Fruit fly (Drosophila melanogaster) whole organism, embryonic: ENCODE data around the gene Dus1.

ENCODE experiments used
- Aef1 ChIP-seq: fragments of 200-800 bp; sonication (Bioruptor generic); IDR thresholded peaks from 3 replicates; pipeline ENCODE4 v1.3.6; 2022; ENCODE audit warnings: missing biosample characterization, missing genetic modification characterization
- Bdp1 ChIP-seq: fragments of 200-800 bp; sonication (Bioruptor generic); optimal IDR thresholded peaks from 3 replicates; lab custom pipeline; 2016; ENCODE audit warnings: missing biosample characterization, missing genetic modification characterization
- BtbVII ChIP-seq: fragments of 200-800 bp; sonication (Bioruptor generic); optimal IDR thresholded peaks from 3 replicates; lab custom pipeline; 2017; ENCODE audit warnings: missing biosample characterization, mild to moderate bottlenecking, missing genetic modification characterization
- CG10959 ChIP-seq: fragments of 200-800 bp; sonication (Bioruptor generic); IDR thresholded peaks from 2 replicates; pipeline ENCODE4 v1.3.6; 2022; ENCODE audit warnings: missing biosample characterization, missing genetic modification characterization
- CG12299 ChIP-seq: fragments of 200-800 bp; sonication (Bioruptor generic); optimal IDR thresholded peaks from 2 replicates; lab custom pipeline; 2018; ENCODE audit warnings: missing biosample characterization, mild to moderate bottlenecking, missing genetic modification characterization
- CG16815 ChIP-seq: fragments of 200-800 bp; sonication (Bioruptor generic); optimal IDR thresholded peaks from 3 replicates; lab custom pipeline; 2017; ENCODE audit warnings: missing biosample characterization, mild to moderate bottlenecking, missing genetic modification characterization
- CG17186 ChIP-seq: fragments of 200-800 bp; sonication (Bioruptor generic); optimal IDR thresholded peaks from 3 replicates; lab custom pipeline; 2017; ENCODE audit warnings: missing biosample characterization, missing genetic modification reagents, missing genetic modification characterization
- CG3281 ChIP-seq: fragments of 200-800 bp; sonication (Bioruptor generic); optimal IDR thresholded peaks from 3 replicates; lab custom pipeline; 2017; ENCODE audit warnings: missing biosample characterization, mild to moderate bottlenecking, missing genetic modification characterization
- CG3847 ChIP-seq: fragments of 200-800 bp; sonication (Bioruptor generic); IDR thresholded peaks from 2 replicates; pipeline ENCODE4 v1.3.6; 2022; ENCODE audit warnings: missing biosample characterization, missing genetic modification characterization
- CG43689 ChIP-seq: fragments of 200-800 bp; sonication (Bioruptor generic); IDR thresholded peaks from 2 replicates; pipeline ENCODE4 v1.3.6; 2022; ENCODE audit warnings: missing biosample characterization, missing genetic modification characterization
- CG4820 ChIP-seq: fragments of 200-800 bp; sonication (Bioruptor generic); optimal IDR thresholded peaks from 3 replicates; lab custom pipeline; 2016; ENCODE audit warnings: missing biosample characterization, missing genetic modification characterization
- CG6689 ChIP-seq: fragments of 200-800 bp; sonication (Bioruptor generic); IDR thresholded peaks from 2 replicates; pipeline ENCODE4 v1.3.6; 2022; ENCODE audit warnings: missing biosample characterization, missing genetic modification characterization
- CG7357 ChIP-seq: fragments of 200-800 bp; sonication (Bioruptor generic); IDR thresholded peaks from 3 replicates; pipeline ENCODE4 v1.3.6; 2022; ENCODE audit warnings: missing biosample characterization, missing genetic modification characterization
- CG7987 ChIP-seq: fragments of 200-800 bp; sonication (Bioruptor generic); optimal IDR thresholded peaks from 2 replicates; lab custom pipeline; 2018; ENCODE audit warnings: missing biosample characterization, mild to moderate bottlenecking, missing genetic modification characterization, moderate library complexity
- CG8478 ChIP-seq: fragments of >200 bp; optimal IDR thresholded peaks from 2 replicates; lab custom pipeline; 2018
- CG9437 ChIP-seq: fragments of 200-800 bp; sonication (Bioruptor generic); optimal IDR thresholded peaks from 2 replicates; lab custom pipeline; 2018; ENCODE audit warnings: missing biosample characterization, mild to moderate bottlenecking, missing genetic modification characterization
- CG9797 ChIP-seq: fragments of 200-800 bp; sonication (Bioruptor generic); optimal IDR thresholded peaks from 3 replicates; lab custom pipeline; 2018; ENCODE audit warnings: missing biosample characterization, mild to moderate bottlenecking, missing genetic modification characterization
- CHES-1-like ChIP-seq: fragments of 200-800 bp; sonication (Bioruptor generic); optimal IDR thresholded peaks from 2 replicates; lab custom pipeline; 2016; ENCODE audit warnings: missing biosample characterization, missing genetic modification characterization
- Camta ChIP-seq: fragments of 200-800 bp; sonication (Bioruptor generic); optimal IDR thresholded peaks from 2 replicates; lab custom pipeline; 2016; ENCODE audit warnings: missing biosample characterization, missing genetic modification characterization
- Chrac-16 ChIP-seq: fragments of 200-800 bp; sonication (Bioruptor generic); optimal IDR thresholded peaks from 3 replicates; lab custom pipeline; 2016; ENCODE audit warnings: missing biosample characterization, missing genetic modification characterization
- Ets97D ChIP-seq: fragments of 200-800 bp; sonication (Bioruptor generic); optimal IDR thresholded peaks from 3 replicates; lab custom pipeline; 2016; ENCODE audit warnings: missing biosample characterization, missing genetic modification characterization
- HHEX ChIP-seq: fragments of 200-800 bp; sonication (Bioruptor generic); optimal IDR thresholded peaks from 3 replicates; lab custom pipeline; 2017; ENCODE audit warnings: missing biosample characterization, mild to moderate bottlenecking, missing genetic modification characterization, missing genetic modification reagents
- Kr ChIP-seq: fragments of 200-800 bp; sonication (Bioruptor generic); optimal IDR thresholded peaks from 2 replicates; lab custom pipeline; 2017; ENCODE audit warnings: missing biosample characterization, mild to moderate bottlenecking, missing genetic modification characterization
- Lpt ChIP-seq: fragments of >200 bp; optimal IDR thresholded peaks from 2 replicates; lab custom pipeline; 2018; ENCODE audit warnings: missing biosample characterization, missing genetic modification characterization
- PHDP ChIP-seq: fragments of 200-800 bp; sonication (Bioruptor generic); optimal IDR thresholded peaks from 3 replicates; lab custom pipeline; 2018; ENCODE audit warnings: missing biosample characterization, mild to moderate bottlenecking, missing genetic modification characterization, moderate library complexity
- Rfx ChIP-seq: fragments of 200-800 bp; sonication (Bioruptor generic); IDR thresholded peaks from 2 replicates; pipeline ENCODE4 v1.3.6; 2022; ENCODE audit warnings: missing biosample characterization, missing genetic modification characterization
- Sry-β ChIP-seq: fragments of 200-800 bp; sonication (Bioruptor generic); optimal IDR thresholded peaks from 2 replicates; lab custom pipeline; 2018; ENCODE audit warnings: missing biosample characterization, mild to moderate bottlenecking, missing genetic modification characterization, moderate library complexity
- Trl ChIP-seq, 3 experiments: fragments of >200 bp in 2 of 3; fragments of 200-800 bp in 1 of 3; sonication (Bioruptor generic) in 1 of 3; optimal IDR thresholded peaks; 2 replicates in 1 of 3; 3 replicates in 2 of 3; lab custom pipeline; 2016 to 2017; ENCODE audit warnings: missing biosample characterization in 1 of 3, missing genetic modification characterization in 1 of 3
- al ChIP-seq: fragments of 200-800 bp; sonication (Bioruptor generic); IDR thresholded peaks from 2 replicates; pipeline ENCODE4 v1.3.6; 2022; ENCODE audit warnings: missing biosample characterization, missing genetic modification characterization
- ash1 ChIP-seq: fragments of 200-800 bp; sonication (Bioruptor generic); optimal IDR thresholded peaks from 2 replicates; lab custom pipeline; 2018; ENCODE audit warnings: missing biosample characterization, mild to moderate bottlenecking, missing genetic modification characterization
- bigmax ChIP-seq: fragments of 200-800 bp; sonication (Bioruptor generic); optimal IDR thresholded peaks from 2 replicates; lab custom pipeline; 2018; ENCODE audit warnings: missing biosample characterization, mild to moderate bottlenecking, missing genetic modification characterization
- caup ChIP-seq: fragments of 200-800 bp; sonication (Bioruptor generic); optimal IDR thresholded peaks from 3 replicates; lab custom pipeline; 2017; ENCODE audit warnings: missing biosample characterization, mild to moderate bottlenecking, missing genetic modification characterization, moderate library complexity; ENCODE audit not compliant: severe bottlenecking
- dan ChIP-seq: fragments of 200-800 bp; sonication (Bioruptor generic); IDR thresholded peaks from 2 replicates; pipeline ENCODE4 v1.3.6; 2022; ENCODE audit warnings: missing biosample characterization, missing genetic modification characterization
- dimm ChIP-seq: fragments of 200-800 bp; sonication (Bioruptor generic); IDR thresholded peaks from 2 replicates; pipeline ENCODE4 v1.3.6; 2022; ENCODE audit warnings: missing biosample characterization, missing genetic modification characterization
- dmrt11E ChIP-seq: fragments of 200-800 bp; sonication (Bioruptor generic); optimal IDR thresholded peaks from 3 replicates; lab custom pipeline; 2018; ENCODE audit warnings: missing biosample characterization, mild to moderate bottlenecking, missing genetic modification characterization, moderate library complexity
- gfzf ChIP-seq: fragments of 200-800 bp; sonication (Bioruptor generic); optimal IDR thresholded peaks from 2 replicates; lab custom pipeline; 2016; ENCODE audit warnings: missing biosample characterization, mild to moderate bottlenecking, missing genetic modification characterization, moderate library complexity
- inv ChIP-seq: fragments of 200-800 bp; sonication (Bioruptor generic); IDR thresholded peaks from 2 replicates; pipeline ENCODE4 v1.3.6; 2022; ENCODE audit warnings: missing biosample characterization, missing genetic modification characterization; ENCODE audit not compliant: partially characterized antibody
- jigr1 ChIP-seq: fragments of 200-800 bp; sonication (Bioruptor generic); IDR thresholded peaks from 3 replicates; pipeline ENCODE4 v1.3.6; 2022; ENCODE audit warnings: missing biosample characterization, missing genetic modification characterization
- lab ChIP-seq: fragments of 200-800 bp; sonication (Bioruptor generic); optimal IDR thresholded peaks from 3 replicates; lab custom pipeline; 2017; ENCODE audit warnings: missing biosample characterization, missing genetic modification characterization, mild to moderate bottlenecking, moderate library complexity, missing genetic modification reagents
- lmd ChIP-seq: fragments of 200-800 bp; sonication (Bioruptor generic); IDR thresholded peaks from 2 replicates; pipeline ENCODE4 v1.3.6; 2022; ENCODE audit warnings: missing biosample characterization, missing genetic modification characterization
- lov ChIP-seq, 2 experiments: fragments of 200-800 bp in 1 of 2; fragments of >200 bp in 1 of 2; sonication (Bioruptor generic) in 1 of 2; IDR thresholded peaks in 1 of 2; optimal IDR thresholded peaks in 1 of 2; 2 replicates in 1 of 2; 3 replicates in 1 of 2; pipeline versions ENCODE4 v1.3.6 to Lab custom; 2017 to 2022; ENCODE audit warnings: missing biosample characterization in 1 of 2, missing genetic modification characterization in 1 of 2
- mirr ChIP-seq: fragments of 200-800 bp; sonication (Bioruptor generic); optimal IDR thresholded peaks from 3 replicates; lab custom pipeline; 2018; ENCODE audit warnings: missing biosample characterization, mild to moderate bottlenecking, missing genetic modification characterization
- org-1 ChIP-seq: fragments of 200-800 bp; sonication (Bioruptor generic); optimal IDR thresholded peaks from 2 replicates; lab custom pipeline; 2017; ENCODE audit warnings: missing biosample characterization, missing genetic modification characterization
- phol ChIP-seq: fragments of 200-800 bp; sonication (Bioruptor generic); optimal IDR thresholded peaks from 3 replicates; lab custom pipeline; 2018; ENCODE audit warnings: missing biosample characterization, mild to moderate bottlenecking, missing genetic modification characterization, moderate library complexity
- pros ChIP-seq: fragments of 200-800 bp; sonication (Bioruptor generic); optimal IDR thresholded peaks from 3 replicates; lab custom pipeline; 2019; ENCODE audit warnings: missing biosample characterization, mild to moderate bottlenecking, missing genetic modification characterization, moderate library complexity
- sob ChIP-seq: fragments of 200-800 bp; sonication (Bioruptor generic); IDR thresholded peaks from 2 replicates; pipeline ENCODE4 v1.3.6; 2022; ENCODE audit warnings: missing biosample characterization, missing genetic modification characterization
- tio ChIP-seq: fragments of 200-800 bp; sonication (Bioruptor generic); optimal IDR thresholded peaks from 2 replicates; lab custom pipeline; 2017; ENCODE audit warnings: missing biosample characterization, missing genetic modification characterization, inconsistent platforms
- trh ChIP-seq: fragments of 200-800 bp; sonication (Bioruptor generic); optimal IDR thresholded peaks from 2 replicates; lab custom pipeline; 2016; ENCODE audit warnings: missing biosample characterization, missing genetic modification characterization
- wek ChIP-seq: fragments of 200-800 bp; sonication (Bioruptor generic); optimal IDR thresholded peaks from 3 replicates; lab custom pipeline; 2018; ENCODE audit warnings: missing biosample characterization, mild to moderate bottlenecking, missing genetic modification characterization, moderate library complexity

Dus1 gene

dm6 chr2L:223867-224598, 47.5 kb downstream of the Dus1 start (continued):
- TF ChIP-seq lmd (GFP tag; lab: Robert Waterston, UW) (no peak), BtbVII (GFP tag; lab: Kevin White, UChicago) (no peak), Camta (no peak), Trl (optimal IDR thresholded peaks at IDR 0.05; lab: Kevin White, UChicago) (peak; percentile 17 to 57), Trl (GFP tag; optimal IDR thresholded peaks at IDR 0.05; lab: Kevin White, UChicago) (no peak), CG9797 (no peak), Kr (peak; percentile 6), dan (GFP tag; lab: Robert Waterston, UW) (no peak), wek (no peak), Aef1 (GFP tag; lab: Robert Waterston, UW) (0 out of 3 replicates have a peak, but pooled peaks have one; percentile 9), pros (GFP tag; lab: Kevin White, UChicago) (peak; percentile 99), bigmax (no peak), CG3847 (GFP tag; lab: Robert Waterston, UW) (no peak), CG12299 (no peak), jigr1 (GFP tag; lab: Robert Waterston, UW) (no peak), phol (tag; lab: Kevin White, UChicago) (no peak), Lpt (GFP tag; lab: Kevin White, UChicago) (no peak), CG6689 (GFP tag; lab: Robert Waterston, UW) (no peak), lov (optimal IDR thresholded peaks at IDR 0.05; lab: Kevin White, UChicago) (no peak), lov (GFP tag; IDR thresholded peaks at IDR 0.05; lab: Robert Waterston, UW) (0 out of 3 replicates have a peak, but pooled peaks have one; percentile 22), CG7987 (no peak), CG17186 (no peak), caup (GFP tag; lab: Kevin White, UChicago) (no peak), tio (GFP tag; lab: Kevin White, UChicago) (no peak), CG43689 (GFP tag; lab: Robert Waterston, UW) (no peak), inv (no peak), Chrac-16 (GFP tag; lab: Kevin White, UChicago) (no peak), Sry-β (GFP tag; lab: Kevin White, UChicago) (no peak), Ets97D (GFP tag; lab: Kevin White, UChicago) (no peak)

dm6 chr2L:223351-223750, 48.2 kb downstream of the Dus1 start:
- TF ChIP-seq CG7357 (GFP tag; lab: Robert Waterston, UW) = peak; percentile 74
- peak; percentile 89 for TF ChIP-seq dimm
- no peak for TF ChIP-seq ash1
- peak; percentile 79 for TF ChIP-seq Rfx
- TF ChIP-seq Ets97D (GFP tag; lab: Kevin White, UChicago) = peak; percentile 59
- TF ChIP-seq Bdp1 = peak; percentile 73
- peak; percentile 74 for TF ChIP-seq CG9437 (GFP tag; lab: Kevin White, UChicago)
- TF ChIP-seq dmrt11E (tag; lab: Kevin White, UChicago) = peak; percentile 91
- no peak for TF ChIP-seq gfzf
- peak; percentile 87 for TF ChIP-seq lab
- TF ChIP-seq al = peak; percentile 53
- TF ChIP-seq CG16815 (GFP tag; lab: Kevin White, UChicago) = peak; percentile 80
- peak; percentile 54 for TF ChIP-seq CG3281 (GFP tag; lab: Kevin White, UChicago)
- TF ChIP-seq HHEX = peak; percentile 74
- no peak for TF ChIP-seq CG8478 (lab: Kevin White, UChicago)
- peak; percentile 68 for TF ChIP-seq trh (GFP tag; lab: Kevin White, UChicago)
- no peak for TF ChIP-seq mirr (GFP tag; lab: Kevin White, UChicago)
- peak; percentile 80 for TF ChIP-seq PHDP
- peak; percentile 91 for TF ChIP-seq CG10959 (GFP tag; lab: Robert Waterston, UW)
- TF ChIP-seq CHES-1-like (GFP tag; lab: Kevin White, UChicago) = peak; percentile 72
- peak; percentile 83 for TF ChIP-seq sob (GFP tag; lab: Robert Waterston, UW)
- no peak for TF ChIP-seq Lpt (GFP tag; lab: Kevin White, UChicago)
- peak; percentile 27 for TF ChIP-seq CG9797
- peak; percentile 77 for TF ChIP-seq org-1 (GFP tag; lab: Kevin White, UChicago)
- TF ChIP-seq CG4820 (GFP tag; lab: Kevin White, UChicago) = peak; percentile 90
